ENCODE assay signal across 2 worm cellular contexts in the genomic region with DNA sequence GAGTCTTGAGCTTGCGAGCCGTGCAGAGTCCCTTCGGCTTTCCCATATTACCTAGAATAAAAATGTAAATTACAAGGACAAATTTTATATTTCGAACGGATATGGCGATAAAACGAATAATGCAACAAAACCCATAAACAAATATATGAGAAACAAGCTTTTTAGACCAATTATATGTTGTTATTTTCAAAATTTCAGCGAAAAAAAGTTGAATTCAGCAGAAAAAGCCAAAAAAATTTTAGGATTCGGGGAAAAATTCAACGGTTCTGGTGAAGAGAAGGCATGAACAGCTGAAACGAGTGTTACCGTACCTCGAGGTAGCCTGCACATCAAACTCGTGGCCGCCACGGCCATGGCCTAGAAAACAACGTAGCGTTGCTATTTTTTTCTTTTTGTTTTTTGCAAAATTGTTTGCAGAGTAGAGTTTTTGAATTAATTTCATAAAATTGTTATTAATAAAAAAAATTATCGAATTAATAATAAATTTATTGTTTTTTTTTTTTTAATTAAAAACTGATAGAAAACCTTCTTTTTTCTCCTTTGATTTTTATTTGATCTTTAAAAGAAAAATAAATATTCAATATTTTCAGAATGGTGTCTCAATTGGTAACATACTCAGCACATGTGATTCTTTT.
A peak's percentile ranks its signal among the peaks of the same experiment; 100 is the strongest.
TF ChIP-seq lines count a peak whose summit lies in the region.

Gene rps-23 (minus strand): TSS at position 51 of the 635 bp plus-strand sequence.
Gene dpm-3 (plus strand): TSS at position 585 of the 635 bp plus-strand sequence.

TF ChIP-seq in whole organism, L4 larva, 104 proteins besides CTCF, POLR2A, EP300 and RAD21 (continued from another document):
- TF ChIP-seq set-16 (GFP tag; IDR thresholded peaks at IDR 0.05; lab: Robert Waterston, UW) (0 out of 2 replicates have a peak, but pooled peaks have one; percentile 27), arid-1 (GFP tag; conservative IDR thresholded peaks at IDR 0.05; lab: Robert Waterston, UW) (peak; percentile 92), lin-29 (GFP tag; IDR thresholded peaks at IDR 0.05; lab: Robert Waterston, UW) (peak; percentile 80), tag-97 (GFP tag; IDR thresholded peaks at IDR 0.05; lab: Robert Waterston, UW) (peak; percentile 86; the same call in 1 of the 2 replicates), lir-3 (tag; optimal IDR thresholded peaks at IDR 0.05; lab: Kevin White, UChicago) (no peak), ceh-32 (tag; optimal IDR thresholded peaks at IDR 0.05; lab: Kevin White, UChicago; ENCODE audit: poor library complexity) (peak; percentile 26), fkh-10 (GFP tag; optimal IDR thresholded peaks at IDR 0.05; lab: Kevin White, UChicago) (peak; percentile 78), hlh-30 (tag; optimal IDR thresholded peaks at IDR 0.05; lab: Kevin White, UChicago; ENCODE audit: insufficient read depth) (peak; percentile 93), F44E2.7 (GFP tag; IDR thresholded peaks at IDR 0.05; lab: Robert Waterston, UW) (no peak; the same call in 1 of the 2 replicates), zfp-3 (GFP tag; conservative IDR thresholded peaks at IDR 0.05; lab: Robert Waterston, UW) (peak; percentile 83), daf-16 (GFP tag; optimal IDR thresholded peaks at IDR 0.05; lab: Kevin White, UChicago) (peak; percentile 53 to 57), daf-16 (tag; optimal IDR thresholded peaks at IDR 0.05; lab: Kevin White, UChicago) (peak; percentile 87), ceh-82 (tag; optimal IDR thresholded peaks at IDR 0.05; lab: Kevin White, UChicago) (no peak), rbr-2 (tag; optimal IDR thresholded peaks at IDR 0.05; lab: Kevin White, UChicago) (peak; percentile 90), gei-8 (GFP tag; optimal IDR thresholded peaks at IDR 0.05; lab: Kevin White, UChicago) (no peak), ceh-20 (GFP tag; IDR thresholded peaks at IDR 0.05; lab: Robert Waterston, UW) (peak; percentile 91), ctbp-1 (GFP tag; IDR thresholded peaks at IDR 0.05; lab: Robert Waterston, UW) (peak; percentile 58; the same call in 1 of the 2 replicates), snpc-1.2 (GFP tag; IDR thresholded peaks at IDR 0.05; lab: Robert Waterston, UW) (peak; percentile 90), F10B5.3 (tag; optimal IDR thresholded peaks at IDR 0.05; lab: Kevin White, UChicago) (peak; percentile 56), lin-1 (GFP tag; IDR thresholded peaks at IDR 0.05; lab: Robert Waterston, UW) (peak; percentile 85), lin-15B (tag; optimal IDR thresholded peaks at IDR 0.05; lab: Kevin White, UChicago) (peak; percentile 81), nhr-42 (GFP tag; IDR thresholded peaks at IDR 0.05; lab: Robert Waterston, UW) (peak; percentile 82), mdt-29 (GFP tag; IDR thresholded peaks at IDR 0.05; lab: Robert Waterston, UW) (peak; percentile 81), lin-13 (GFP tag; optimal IDR thresholded peaks at IDR 0.05; lab: Kevin White, UChicago) (peak; percentile 96), ceh-44 (GFP tag; IDR thresholded peaks at IDR 0.05; lab: Robert Waterston, UW) (peak; percentile 90), nhr-237 (tag; optimal IDR thresholded peaks at IDR 0.05; lab: Kevin White, UChicago) (no peak), daf-8 (GFP tag; IDR thresholded peaks at IDR 0.05; lab: Robert Waterston, UW) (no peak), ceh-62 (tag; optimal IDR thresholded peaks at IDR 0.05; lab: Kevin White, UChicago) (no peak), ceh-28 (tag; optimal IDR thresholded peaks at IDR 0.05; lab: Kevin White, UChicago) (no peak), duxl-1 (tag; optimal IDR thresholded peaks at IDR 0.05; lab: Kevin White, UChicago; ENCODE audit: poor library complexity) (peak; percentile 91), ztf-11 (tag; optimal IDR thresholded peaks at IDR 0.05; lab: Kevin White, UChicago) (no peak), mep-1 (tag; optimal IDR thresholded peaks at IDR 0.05; lab: Kevin White, UChicago) (peak; percentile 97), nhr-28 (tag; optimal IDR thresholded peaks at IDR 0.05; lab: Kevin White, UChicago) (peak; percentile 85), ztf-7 (tag; optimal IDR thresholded peaks at IDR 0.05; lab: Kevin White, UChicago) (peak; percentile 96), jun-1 (tag; optimal IDR thresholded peaks at IDR 0.05; lab: Kevin White, UChicago) (peak; percentile 51), egl-27 (tag; optimal IDR thresholded peaks at IDR 0.05; lab: Kevin White, UChicago) (no peak), nhr-102 (tag; optimal IDR thresholded peaks at IDR 0.05; lab: Kevin White, UChicago) (peak; percentile 88), pqm-1 (tag; optimal IDR thresholded peaks at IDR 0.05; lab: Kevin White, UChicago) (peak; percentile 27), nhr-6 (tag; optimal IDR thresholded peaks at IDR 0.05; lab: Kevin White, UChicago) (peak; percentile 86), zag-1 (tag; optimal IDR thresholded peaks at IDR 0.05; lab: Kevin White, UChicago) (peak; percentile 67), nhr-11 (tag; optimal IDR thresholded peaks at IDR 0.05; lab: Kevin White, UChicago) (peak; percentile 93), nhr-10 (tag; optimal IDR thresholded peaks at IDR 0.05; lab: Kevin White, UChicago) (no peak), fos-1 (tag; optimal IDR thresholded peaks at IDR 0.05; lab: Kevin White, UChicago) (no peak), lsy-2 (tag; optimal IDR thresholded peaks at IDR 0.05; lab: Kevin White, UChicago) (peak; percentile 98 to 100), snpc-4 (tag; optimal IDR thresholded peaks at IDR 0.05; lab: Kevin White, UChicago) (peak; percentile 45), F26F4.8 (GFP tag; conservative IDR thresholded peaks at IDR 0.05; lab: Robert Waterston, UW) (no peak), ZK337.2 (GFP tag; IDR thresholded peaks at IDR 0.05; lab: Robert Waterston, UW) (peak; percentile 98), Y48G9A.11 (GFP tag; IDR thresholded peaks at IDR 0.05; lab: Robert Waterston, UW) (peak; percentile 88), Y105C5A.15 (GFP tag; IDR thresholded peaks at IDR 0.05; lab: Robert Waterston, UW) (peak; percentile 39; the same call in 1 of the 2 replicates), lin-39 (tag; optimal IDR thresholded peaks at IDR 0.05; lab: Kevin White, UChicago) (no peak), cey-2 (tag; optimal IDR thresholded peaks at IDR 0.05; lab: Kevin White, UChicago; ENCODE audit: borderline replicate concordance, insufficient read depth) (no peak), unc-62 (GFP tag; optimal IDR thresholded peaks at IDR 0.05 in 1 of 2; lab: Kevin White, UChicago) (peak in 1 of 2 experiments; percentile 87), unc-62 (tag; optimal IDR thresholded peaks at IDR 0.05; lab: Kevin White, UChicago) (no peak), aly-2 (tag; optimal IDR thresholded peaks at IDR 0.05; lab: Kevin White, UChicago) (no peak), sdz-12 (GFP tag; optimal IDR thresholded peaks at IDR 0.05; lab: Kevin White, UChicago) (peak; percentile 93), tra-1 (GFP tag; IDR thresholded peaks at IDR 0.05; lab: Robert Waterston, UW) (peak; percentile 78; the same call in 1 of the 2 replicates), vab-7 (GFP tag; IDR thresholded peaks at IDR 0.05; lab: Robert Waterston, UW) (peak; percentile 86)

TF ChIP-seq in whole organism, late embryonic, 69 proteins besides CTCF, POLR2A, EP300 and RAD21 (continued from another document):
- TF ChIP-seq nfya-1 (tag; optimal IDR thresholded peaks at IDR 0.05; lab: Kevin White, UChicago) (peak; percentile 90), ama-1 (optimal IDR thresholded peaks at IDR 0.05; lab: Kevin White, UChicago) (no peak), ttx-3 (tag; optimal IDR thresholded peaks at IDR 0.05; lab: Kevin White, UChicago) (peak; percentile 36), Y22D7AL.16 (tag; optimal IDR thresholded peaks at IDR 0.05; lab: Kevin White, UChicago) (peak; percentile 58), ceh-9 (tag; optimal IDR thresholded peaks at IDR 0.05; lab: Kevin White, UChicago) (no peak), sdc-2 (tag; optimal IDR thresholded peaks at IDR 0.05; lab: Kevin White, UChicago) (peak; percentile 6), elt-2 (tag; optimal IDR thresholded peaks at IDR 0.05; lab: Kevin White, UChicago) (peak; percentile 70), ceh-24 (tag; optimal IDR thresholded peaks at IDR 0.05; lab: Kevin White, UChicago) (no peak), pha-4 (tag; optimal IDR thresholded peaks at IDR 0.05; lab: Kevin White, UChicago) (no peak), eyg-1 (tag; optimal IDR thresholded peaks at IDR 0.05; lab: Kevin White, UChicago) (peak; percentile 19)
